Fruit fly (Drosophila melanogaster) whole organism: ENCODE results near the gene toy.

Source experiments
- CG8478 ChIP-seq: fragments of >200 bp; optimal IDR thresholded peaks from 2 replicates; lab custom pipeline; 2018; ENCODE audit warnings: inconsistent platforms
- Dll ChIP-seq: fragments of >200 bp; optimal IDR thresholded peaks from 2 replicates; lab custom pipeline; 2017
- EcR ChIP-seq, 2 experiments: fragments of >200 bp; optimal IDR thresholded peaks; 2 replicates each; lab custom pipeline; 2017; ENCODE audit warnings: missing biosample characterization in 2 of 2, missing genetic modification characterization in 2 of 2, missing genetic modification reagents in 2 of 2
- pan ChIP-seq: fragments of >200 bp; optimal IDR thresholded peaks from 2 replicates; lab custom pipeline; 2017
- psq ChIP-seq: fragments of >200 bp; optimal IDR thresholded peaks from 2 replicates; lab custom pipeline; 2017
- usp ChIP-seq: fragments of >200 bp; optimal IDR thresholded peaks from 2 replicates; lab custom pipeline; 2017; ENCODE audit warnings: missing biosample characterization, missing genetic modification characterization, mixed read lengths

The toy gene

DNA sequence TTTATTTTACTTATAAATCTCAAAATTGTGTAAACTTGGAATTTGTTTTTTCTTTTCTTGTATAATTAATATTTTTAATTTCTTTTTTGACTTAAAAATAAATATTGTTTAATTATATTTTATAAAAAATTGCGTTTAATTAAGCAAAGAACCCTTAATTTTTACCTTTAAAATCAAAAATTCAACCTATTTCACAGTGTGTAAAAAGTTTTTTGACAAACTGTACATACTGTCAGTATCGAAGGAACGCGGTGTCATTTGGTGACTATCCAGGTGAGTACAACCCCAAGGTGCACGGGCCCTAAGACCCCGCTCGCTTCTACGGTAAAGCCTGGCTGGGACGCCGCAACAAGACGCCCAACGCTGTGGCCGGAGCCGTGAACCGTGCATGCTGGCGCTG lies 13.0 kb upstream of the toy start:
- TF ChIP-seq pan (lab: Kevin White, UChicago) (no peak), usp (GFP tag; lab: Kevin White, UChicago) (no peak), psq (lab: Kevin White, UChicago) (no peak), Dll (lab: Kevin White, UChicago) (no peak), EcR (GFP tag; optimal IDR thresholded peaks at IDR 0.05; lab: Kevin White, UChicago) (no peak), CG8478 (lab: Kevin White, UChicago) (no peak)

DNA sequence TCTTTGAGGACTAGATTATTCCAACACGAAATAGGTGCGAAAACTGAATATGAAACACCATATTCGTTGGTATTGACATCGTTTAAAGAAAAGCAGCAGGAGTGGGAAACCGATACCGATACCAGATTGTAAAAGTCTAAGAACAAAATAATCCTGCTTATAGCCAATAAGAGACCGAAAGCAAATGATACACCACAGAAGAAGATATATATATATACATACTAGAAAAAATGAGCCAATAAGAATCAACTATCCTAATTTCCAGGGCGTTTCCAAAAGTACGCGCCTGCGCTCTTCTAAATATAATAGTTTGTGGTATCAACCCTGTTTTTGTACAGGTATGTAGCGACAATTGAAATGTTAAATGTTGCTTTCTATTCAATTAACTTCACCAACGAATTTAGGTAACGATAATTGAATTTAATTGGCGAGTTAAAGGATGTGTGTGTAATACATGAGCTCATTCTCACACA lies 11.1 kb upstream of the toy start, which contains the start of gene fuss:
Gene fuss, minus strand, starts transcription at position 51 of the 473 bp plus-strand sequence.
- TF ChIP-seq usp (GFP tag; lab: Kevin White, UChicago) = no peak
- TF ChIP-seq Dll (lab: Kevin White, UChicago) = no peak
- no peak for TF ChIP-seq psq (lab: Kevin White, UChicago)
- TF ChIP-seq pan (lab: Kevin White, UChicago) = no peak
- TF ChIP-seq CG8478 (lab: Kevin White, UChicago) = no peak
- no peak for TF ChIP-seq EcR (GFP tag; optimal IDR thresholded peaks at IDR 0.05; lab: Kevin White, UChicago)

DNA sequence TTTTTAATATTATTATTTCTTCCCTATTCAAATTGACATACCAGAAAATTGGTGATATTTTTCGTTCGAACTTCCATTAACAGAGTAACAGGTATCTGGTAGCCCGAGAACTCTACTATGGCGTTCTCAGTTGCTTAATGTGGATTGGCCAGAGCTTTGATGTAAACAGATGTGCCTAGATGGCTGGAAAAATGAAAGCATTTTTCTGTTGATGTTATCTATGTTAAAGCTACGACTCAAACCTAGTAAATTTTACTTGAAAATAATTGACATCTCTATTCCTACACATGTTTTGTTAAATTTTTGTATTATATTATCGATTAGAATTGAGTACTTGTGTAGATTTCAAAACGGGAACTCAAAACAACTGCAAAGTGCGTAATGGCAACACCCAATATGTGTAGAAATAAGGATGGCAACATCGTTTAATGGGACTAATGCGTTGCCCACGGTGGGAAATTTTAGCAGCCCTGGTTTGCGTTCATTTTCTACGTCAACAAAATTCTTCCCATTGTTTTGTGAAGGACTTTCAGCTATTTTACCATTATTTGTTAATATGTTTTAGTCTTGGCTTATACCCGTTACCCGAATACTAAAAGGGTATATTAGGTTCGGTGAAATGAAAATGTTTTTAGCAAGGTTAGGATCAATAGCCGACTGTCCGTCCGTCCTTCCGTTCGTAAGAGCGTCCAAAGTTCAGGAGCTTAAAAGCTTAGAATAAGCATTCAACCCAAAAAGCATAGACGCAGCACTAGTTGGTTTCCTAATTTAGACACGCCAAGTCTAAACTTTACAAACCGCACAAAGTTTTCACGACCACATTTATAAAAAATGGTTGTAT lies 9.7 kb upstream of the toy start:
- no peak for TF ChIP-seq Dll (lab: Kevin White, UChicago)
- TF ChIP-seq pan (lab: Kevin White, UChicago) = no peak
- TF ChIP-seq psq (lab: Kevin White, UChicago) = no peak
- TF ChIP-seq usp (GFP tag; lab: Kevin White, UChicago) = no peak
- TF ChIP-seq EcR (GFP tag; optimal IDR thresholded peaks at IDR 0.05; lab: Kevin White, UChicago) = no peak
- TF ChIP-seq CG8478 (lab: Kevin White, UChicago) = no peak

DNA sequence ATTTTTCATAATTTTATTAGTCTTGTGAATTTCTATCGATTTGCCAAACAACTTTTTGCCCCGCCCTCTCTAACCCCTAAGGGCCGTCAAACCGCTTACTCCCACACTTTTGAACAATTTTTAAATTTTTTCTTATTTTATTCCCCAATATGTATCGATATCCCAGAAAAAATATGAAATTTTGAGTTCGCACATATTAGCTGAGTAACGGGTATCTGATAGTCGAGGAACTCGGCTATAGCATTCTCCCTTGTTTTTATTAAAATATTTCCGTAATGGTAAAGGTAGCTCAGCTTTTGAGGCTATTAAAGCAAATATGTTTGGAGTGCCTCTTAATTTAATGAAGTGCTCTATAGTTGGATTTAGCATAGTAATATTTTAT lies 9.1 kb upstream of the toy start:
- TF ChIP-seq usp (GFP tag; lab: Kevin White, UChicago) = no peak
- TF ChIP-seq CG8478 (lab: Kevin White, UChicago) = no peak
- TF ChIP-seq psq (lab: Kevin White, UChicago) = no peak
- TF ChIP-seq EcR (GFP tag; optimal IDR thresholded peaks at IDR 0.05; lab: Kevin White, UChicago) = no peak
- no peak for TF ChIP-seq Dll (lab: Kevin White, UChicago)
- no peak for TF ChIP-seq pan (lab: Kevin White, UChicago)

DNA sequence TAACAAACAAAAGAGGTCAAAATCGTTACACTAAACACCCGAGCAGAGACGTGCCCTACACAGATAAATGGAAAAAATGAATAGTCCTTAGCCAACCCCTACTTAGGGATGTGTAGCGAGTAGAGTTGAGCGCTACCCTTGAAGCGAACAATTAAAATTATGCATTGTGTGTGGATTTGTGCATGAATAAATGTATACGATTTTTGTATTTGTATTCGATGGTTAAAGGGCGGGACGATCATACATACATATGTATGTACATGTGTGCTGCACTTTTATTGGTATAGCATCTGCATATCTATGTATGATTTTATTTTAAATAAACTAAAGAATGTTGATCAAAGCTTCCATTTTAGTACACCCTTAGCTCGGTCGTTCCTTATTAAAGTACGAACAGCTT lies 8.4 kb upstream of the toy start:
- TF ChIP-seq EcR (GFP tag; optimal IDR thresholded peaks at IDR 0.05; lab: Kevin White, UChicago) = no peak
- no peak for TF ChIP-seq psq (lab: Kevin White, UChicago)

DNA sequence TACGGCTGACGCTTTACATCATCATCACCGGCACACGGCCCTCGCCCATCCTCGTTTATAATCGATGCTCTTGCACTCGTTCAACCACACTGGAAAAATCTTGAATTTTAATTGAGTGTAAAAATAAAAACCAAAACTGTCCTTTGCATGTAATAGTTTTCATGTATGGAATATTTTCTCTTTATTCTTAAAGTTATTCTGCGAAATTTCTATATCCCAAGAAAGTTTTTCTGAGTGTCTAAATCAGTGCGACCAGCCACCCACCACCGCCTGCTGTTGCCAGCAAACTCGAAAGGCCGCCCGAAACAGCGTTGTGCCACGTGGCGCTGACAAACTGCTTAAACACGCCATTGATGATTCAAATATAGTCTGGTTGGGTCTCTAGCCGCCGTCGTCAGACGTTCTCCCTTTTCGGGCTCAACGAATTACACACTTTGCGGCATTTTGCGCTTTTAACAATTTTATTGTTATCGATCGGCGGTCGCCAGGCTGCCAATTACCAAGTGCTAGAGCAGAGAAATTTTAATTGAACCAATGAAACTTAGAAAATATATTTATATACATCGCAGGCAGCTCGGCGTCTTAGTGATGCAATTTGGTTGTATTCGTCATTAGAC lies 6.6 kb upstream of the toy start:
- TF ChIP-seq Dll (lab: Kevin White, UChicago) (no peak), EcR (GFP tag; optimal IDR thresholded peaks at IDR 0.05; lab: Kevin White, UChicago) (no peak), usp (GFP tag; lab: Kevin White, UChicago) (no peak), psq (lab: Kevin White, UChicago) (no peak), CG8478 (lab: Kevin White, UChicago) (no peak), pan (lab: Kevin White, UChicago) (no peak)

DNA sequence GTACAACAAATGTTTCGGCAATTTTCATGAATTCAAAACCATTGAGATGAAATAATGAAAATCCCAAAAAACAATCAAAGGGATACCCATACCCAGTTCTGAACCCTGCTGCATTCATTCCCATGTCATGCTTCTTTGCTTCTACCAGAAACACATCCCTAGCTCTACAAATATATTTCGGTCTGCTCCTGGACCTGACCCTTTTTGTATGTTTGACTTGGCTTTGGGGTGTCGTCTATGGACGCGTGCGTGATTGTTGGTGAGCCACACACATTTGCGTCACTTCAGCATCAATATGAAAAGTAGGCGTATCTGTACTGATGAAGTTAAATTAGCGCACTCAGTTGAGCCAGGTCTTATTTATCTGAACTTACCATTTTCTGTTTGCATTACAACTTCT lies 4.8 kb upstream of the toy start:
- TF ChIP-seq Dll (lab: Kevin White, UChicago) (no peak), CG8478 (lab: Kevin White, UChicago) (no peak), psq (lab: Kevin White, UChicago) (no peak), pan (lab: Kevin White, UChicago) (no peak), EcR (GFP tag; optimal IDR thresholded peaks at IDR 0.05; lab: Kevin White, UChicago) (no peak), usp (GFP tag; lab: Kevin White, UChicago) (no peak)

DNA sequence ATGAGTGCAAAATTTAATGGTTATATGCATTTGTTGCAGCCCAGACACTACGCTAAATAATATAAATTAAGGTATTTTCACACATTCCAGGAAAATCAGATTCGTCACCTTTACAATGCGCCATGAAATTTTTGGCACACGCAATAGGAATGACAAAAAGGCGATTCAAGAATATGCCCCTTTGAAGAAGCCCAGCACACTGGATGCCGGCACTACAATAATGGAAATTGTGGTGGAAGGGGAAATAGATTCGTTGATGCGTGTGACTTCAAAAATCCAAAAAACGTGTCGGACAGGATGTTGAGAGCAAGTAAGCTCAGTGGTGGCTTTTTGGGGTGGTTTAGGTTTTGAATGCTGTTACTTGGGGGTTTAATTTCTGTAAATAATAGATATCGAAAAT lies 1.1 kb upstream of the toy start:
- TF ChIP-seq Dll (lab: Kevin White, UChicago) (no peak), pan (lab: Kevin White, UChicago) (no peak), CG8478 (lab: Kevin White, UChicago) (no peak), usp (GFP tag; lab: Kevin White, UChicago) (no peak), psq (lab: Kevin White, UChicago) (no peak), EcR (GFP tag; optimal IDR thresholded peaks at IDR 0.05; lab: Kevin White, UChicago) (no peak)

DNA sequence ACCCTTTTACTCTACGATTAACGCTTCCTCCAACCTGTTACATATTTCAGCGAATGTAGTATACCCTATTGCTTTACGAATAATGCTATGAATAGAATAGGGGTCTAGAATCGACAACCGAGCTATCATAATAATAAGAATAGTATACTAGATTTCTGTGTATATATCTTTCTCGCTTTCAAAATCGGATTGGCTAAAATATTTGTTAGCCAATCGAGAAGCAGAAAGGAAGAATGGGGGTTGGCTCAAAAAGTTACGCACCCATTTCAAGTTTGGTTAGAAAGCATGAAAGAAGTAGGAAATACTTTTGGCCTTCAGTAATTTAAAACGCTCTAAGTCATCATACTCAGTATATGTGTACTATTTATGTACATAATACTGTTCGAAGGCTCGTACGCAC lies 6.4 kb downstream of the toy start:
- TF ChIP-seq CG8478 (lab: Kevin White, UChicago) (no peak), Dll (lab: Kevin White, UChicago) (no peak), usp (GFP tag; lab: Kevin White, UChicago) (no peak), pan (lab: Kevin White, UChicago) (no peak), EcR (GFP tag; optimal IDR thresholded peaks at IDR 0.05; lab: Kevin White, UChicago) (no peak), psq (lab: Kevin White, UChicago) (no peak)

DNA sequence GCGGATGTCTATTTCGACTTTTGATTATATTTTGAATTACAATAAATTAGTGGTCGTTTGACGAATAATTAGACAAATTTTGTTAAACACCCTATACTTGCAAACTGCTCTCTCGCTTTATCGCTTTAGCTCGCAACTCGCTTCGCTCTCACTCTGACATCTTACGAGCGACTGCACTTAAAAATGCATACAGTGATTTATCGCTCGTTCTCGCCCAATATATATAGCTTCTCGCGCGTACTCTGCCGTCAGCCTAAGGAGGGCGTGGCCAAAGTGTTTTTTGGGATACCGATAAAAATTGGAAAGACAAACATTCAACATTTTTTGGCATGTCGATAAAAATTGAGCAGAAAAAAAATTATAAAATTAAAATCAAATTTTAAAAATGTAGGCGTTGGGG lies 18.9 kb downstream of the toy start:
- TF ChIP-seq psq (lab: Kevin White, UChicago) = no peak

DNA sequence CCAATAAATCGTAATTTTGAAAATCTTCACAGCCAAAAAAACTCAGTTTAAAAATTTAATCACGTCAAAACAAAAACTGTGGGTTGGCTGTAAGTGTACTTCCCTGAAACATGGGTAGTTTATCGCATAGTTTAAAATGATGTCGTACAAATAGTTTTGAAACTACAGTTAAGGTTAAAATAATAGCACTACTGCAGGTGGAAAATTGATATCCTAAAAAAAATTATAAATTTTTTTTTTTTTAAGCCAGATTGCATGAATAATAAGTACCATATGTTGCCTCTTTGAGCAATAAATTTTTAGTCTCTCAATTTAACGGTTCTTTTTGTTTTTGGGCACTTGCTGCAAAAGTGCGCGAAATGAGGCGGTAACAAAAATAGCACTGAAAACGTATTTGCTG lies 35.6 kb downstream of the toy start:
- no peak for TF ChIP-seq pan (lab: Kevin White, UChicago)
- TF ChIP-seq psq (lab: Kevin White, UChicago) = no peak
- no peak for TF ChIP-seq EcR (GFP tag; optimal IDR thresholded peaks at IDR 0.05; lab: Kevin White, UChicago)
- TF ChIP-seq CG8478 (lab: Kevin White, UChicago) = no peak
- no peak for TF ChIP-seq Dll (lab: Kevin White, UChicago)
